Worm (Caenorhabditis elegans) whole organism, L1 larva: ENCODE data around the gene F38B7.11.

Source experiments
- aha-1 ChIP-seq: fragments of 150-350 bp; optimal IDR thresholded peaks from 2 replicates; lab custom pipeline; 2014; ENCODE audit warnings: missing biosample characterization, missing genetic modification characterization
- elt-2 ChIP-seq: sonication (generic microtip); optimal IDR thresholded peaks from 2 replicates; lab custom pipeline; 2016; ENCODE audit warnings: missing genetic modification characterization, mild to moderate bottlenecking, inconsistent platforms, missing compliant biosample characterization, missing genetic modification reagents
- fkh-10 ChIP-seq: sonication (generic microtip); optimal IDR thresholded peaks from 2 replicates; lab custom pipeline; 2017; ENCODE audit warnings: missing biosample characterization, missing genetic modification reagents, missing genetic modification characterization
- hpl-2 ChIP-seq: fragments of 150-350 bp; optimal IDR thresholded peaks from 2 replicates; lab custom pipeline; 2014; ENCODE audit warnings: missing biosample characterization, missing genetic modification reagents, missing genetic modification characterization
- lin-13 ChIP-seq: fragments of 150-350 bp; optimal IDR thresholded peaks from 2 replicates; lab custom pipeline; 2014; ENCODE audit warnings: missing biosample characterization, missing genetic modification reagents, missing genetic modification characterization
- lin-35 ChIP-seq, 2 experiments: fragments of 150-350 bp; optimal IDR thresholded peaks; 2 replicates each; lab custom pipeline; 2014; ENCODE audit warnings: missing biosample characterization in 2 of 2, missing genetic modification characterization in 2 of 2, missing genetic modification reagents in 2 of 2
- nhr-90 ChIP-seq: sonication (generic microtip); optimal IDR thresholded peaks from 2 replicates; lab custom pipeline; 2016; ENCODE audit warnings: mild to moderate bottlenecking, missing genetic modification characterization, missing compliant biosample characterization; ENCODE audit not compliant: poor library complexity
- vab-15 ChIP-seq: sonication (generic microtip); optimal IDR thresholded peaks from 2 replicates; lab custom pipeline; 2017; ENCODE audit warnings: missing genotype, mild to moderate bottlenecking, missing genetic modification characterization, missing compliant biosample characterization
- xbp-1 ChIP-seq: sonication (generic microtip); optimal IDR thresholded peaks from 2 replicates; lab custom pipeline; 2016; ENCODE audit warnings: missing genetic modification characterization, missing compliant biosample characterization
- ztf-4 ChIP-seq: fragments of 150-350 bp; optimal IDR thresholded peaks from 2 replicates; lab custom pipeline; 2014; ENCODE audit warnings: missing biosample characterization, missing genetic modification characterization

- TF ChIP-seq fkh-10 (GFP tag; lab: Kevin White, UChicago), result no peak
- no peak for TF ChIP-seq ztf-4
- TF ChIP-seq lin-13, result no peak
- no peak for TF ChIP-seq elt-2 (tag; lab: Kevin White, UChicago)
- no peak for TF ChIP-seq lin-35 (GFP tag; optimal IDR thresholded peaks at IDR 0.05; lab: Kevin White, UChicago)
- no peak for TF ChIP-seq nhr-90 (tag; lab: Kevin White, UChicago)
- TF ChIP-seq vab-15 (tag; lab: Kevin White, UChicago), result no peak
- TF ChIP-seq aha-1 (tag; lab: Kevin White, UChicago), result no peak
- no peak for TF ChIP-seq hpl-2
- no peak for TF ChIP-seq xbp-1 (tag; lab: Kevin White, UChicago)
These were observed 10.2 kb upstream of the F38B7.11 start for ce11 chrV:11536667-11537066.
